Worm (Caenorhabditis elegans): Measurements from ENCODE around the gene arrd-15.
A peak's percentile ranks its signal among the peaks of the same experiment; 100 is the strongest.

arrd-15 gene

ce11 chrIII:8978512-8979352 lies 48.9 kb downstream of the arrd-15 start (continued):
- no peak for TF ChIP-seq F55B11.4 (tag; optimal IDR thresholded peaks at IDR 0.05; ENCODE audit: borderline replicate concordance, insufficient read depth)
- TF ChIP-seq Y53G8AR.9 (GFP tag; conservative IDR thresholded peaks at IDR 0.05): 0 out of 2 replicates have a peak, but pooled peaks have one; percentile 21
- TF ChIP-seq sptf-2 (GFP tag; optimal IDR thresholded peaks at IDR 0.05): no peak
- 0 out of 2 replicates have a peak, but pooled peaks have one; percentile 31 for TF ChIP-seq hsf-1 (GFP tag; IDR thresholded peaks at IDR 0.05)

- no peak for TF ChIP-seq lin-40 (tag; optimal IDR thresholded peaks at IDR 0.05)
- TF ChIP-seq bed-1 (GFP tag; IDR thresholded peaks at IDR 0.05): no peak
- no peak for TF ChIP-seq attf-6 (GFP tag; IDR thresholded peaks at IDR 0.05)
- TF ChIP-seq snpc-1.3 (tag; optimal IDR thresholded peaks at IDR 0.05; ENCODE audit: insufficient read depth): no peak
These were observed 51.1 kb downstream of the arrd-15 start for ce11 chrIII:8980892-8981291.

- TF ChIP-seq hmg-1.2 (GFP tag; IDR thresholded peaks at IDR 0.05) (peak; percentile 40; the same call in 1 of the 2 replicates), F52B5.7 (tag; optimal IDR thresholded peaks at IDR 0.05) (peak; percentile 15), chd-7 (tag; optimal IDR thresholded peaks at IDR 0.05) (peak; percentile 40), hmg-20 (GFP tag; IDR thresholded peaks at IDR 0.05) (no peak), Y56A3A.18 (GFP tag; IDR thresholded peaks at IDR 0.05) (no peak), snpc-4 (GFP tag; optimal IDR thresholded peaks at IDR 0.05) (no peak), snpc-4 (tag; optimal IDR thresholded peaks at IDR 0.05) (peak in 1 of 4 experiments; percentile 16), cebp-1 (GFP tag; IDR thresholded peaks at IDR 0.05) (no peak), cebp-1 (tag; optimal IDR thresholded peaks at IDR 0.05) (peak; percentile 24), zfh-2 (GFP tag; conservative IDR thresholded peaks at IDR 0.05) (peak; percentile 60; the same call in 1 of the 2 replicates), lin-40 (tag; optimal IDR thresholded peaks at IDR 0.05) (peak; percentile 44), akir-1 (GFP tag; optimal IDR thresholded peaks at IDR 0.05) (no peak)
These were observed 52.1 kb downstream of the arrd-15 start, which contains the start of gene pde-2 for ce11 chrIII:8981847-8982479. pde-2 (minus strand) TSS chrIII:8981897.

ce11 chrIII:8983135-8983534 lies 53.3 kb downstream of the arrd-15 start:
- no peak for TF ChIP-seq nfya-2 (GFP tag; IDR thresholded peaks at IDR 0.05)
- no peak; the same call in 1 of the 2 replicates for TF ChIP-seq C17E4.6 (GFP tag; IDR thresholded peaks at IDR 0.05)
- TF ChIP-seq T07F8.4 (tag; optimal IDR thresholded peaks at IDR 0.05): no peak
- TF ChIP-seq madf-3 (GFP tag; IDR thresholded peaks at IDR 0.05): no peak
- no peak for TF ChIP-seq K12H6.12 (tag; optimal IDR thresholded peaks at IDR 0.05)
- 0 out of 2 replicates have a peak, but pooled peaks have one; percentile 16 for TF ChIP-seq K11D2.4 (GFP tag; IDR thresholded peaks at IDR 0.05)
- no peak for TF ChIP-seq F23B12.7 (tag; optimal IDR thresholded peaks at IDR 0.05; ENCODE audit: insufficient read depth)
- no peak for TF ChIP-seq nfyb-1 (GFP tag; IDR thresholded peaks at IDR 0.05)
- TF ChIP-seq ceh-40 (GFP tag; IDR thresholded peaks at IDR 0.05): no peak
- TF ChIP-seq ekl-4 (GFP tag; IDR thresholded peaks at IDR 0.05): no peak
- no peak for TF ChIP-seq ztf-28 (GFP tag; IDR thresholded peaks at IDR 0.05)
- no peak for TF ChIP-seq hsf-1 (GFP tag; IDR thresholded peaks at IDR 0.05)
- TF ChIP-seq zim-3 (tag; optimal IDR thresholded peaks at IDR 0.05): peak; percentile 19
- peak; percentile 24 for TF ChIP-seq F52B5.7 (tag; optimal IDR thresholded peaks at IDR 0.05)
- no peak for TF ChIP-seq rpc-1 (optimal IDR thresholded peaks at IDR 0.05)
- no peak for TF ChIP-seq rpc-1 (tag; optimal IDR thresholded peaks at IDR 0.05)
- no peak for TF ChIP-seq ztf-26 (tag; optimal IDR thresholded peaks at IDR 0.05)
